Worm (Caenorhabditis elegans): Measurements from ENCODE around the gene F26G1.2.

DNA sequence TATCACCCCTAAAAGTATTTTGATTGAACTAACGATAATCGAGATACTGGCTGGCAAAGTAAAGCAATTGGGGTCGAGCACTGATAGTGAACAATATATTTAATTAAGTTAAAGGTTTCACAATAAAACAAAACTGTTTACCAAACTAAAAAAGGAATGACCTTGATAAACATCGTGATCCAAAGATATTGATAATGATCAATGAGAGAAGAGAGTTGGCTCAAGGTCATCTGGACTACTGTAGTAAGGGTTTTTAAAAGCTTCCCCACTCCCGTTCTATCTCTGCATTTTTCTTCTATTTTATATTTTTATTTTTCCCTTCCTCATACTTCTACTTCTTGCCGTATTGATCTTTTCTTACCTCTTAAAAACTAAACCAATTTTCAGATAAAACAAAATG is 13.3 kb upstream of the F26G1.2 start, which contains the start of gene F41C3.2:
- TF ChIP-seq sea-2 (GFP tag; optimal IDR thresholded peaks at IDR 0.05): no peak
- no peak for TF ChIP-seq lin-39 (tag; optimal IDR thresholded peaks at IDR 0.05)
- no peak for TF ChIP-seq ceh-28 (tag; optimal IDR thresholded peaks at IDR 0.05)
- TF ChIP-seq pqm-1 (tag; optimal IDR thresholded peaks at IDR 0.05): no peak
- TF ChIP-seq egl-5 (tag; optimal IDR thresholded peaks at IDR 0.05): no peak
- no peak for TF ChIP-seq R02D3.7 (tag; optimal IDR thresholded peaks at IDR 0.05)
- TF ChIP-seq hmg-11 (tag; optimal IDR thresholded peaks at IDR 0.05): no peak
- TF ChIP-seq unc-62 (GFP tag; optimal IDR thresholded peaks at IDR 0.05): no peak
- no peak for TF ChIP-seq snpc-4 (tag; optimal IDR thresholded peaks at IDR 0.05)
- no peak for TF ChIP-seq lsy-12 (tag; optimal IDR thresholded peaks at IDR 0.05)
- TF ChIP-seq fkh-10 (GFP tag; optimal IDR thresholded peaks at IDR 0.05): no peak
- no peak for TF ChIP-seq egl-27 (tag; optimal IDR thresholded peaks at IDR 0.05)
- TF ChIP-seq pha-4 (tag; optimal IDR thresholded peaks at IDR 0.05): no peak
